Worm (Caenorhabditis elegans) whole organism, L4 larva: ENCODE measurements around the gene R11F4.2.
A peak's percentile ranks its signal among the peaks of the same experiment; 100 is the strongest.

Experiments
- F26F4.8 ChIP-seq: fragments of 200-800 bp; sonication (Bioruptor generic); conservative IDR thresholded peaks from 2 replicates; pipeline ENCODE4 v1.3.6; 2022; ENCODE audit warnings: missing genetic modification characterization, missing compliant biosample characterization
- F37D6.2 ChIP-seq: sonication (generic microtip); optimal IDR thresholded peaks from 2 replicates; lab custom pipeline; 2016; ENCODE audit warnings: mild to moderate bottlenecking, missing genetic modification characterization, missing compliant biosample characterization
- F49E8.2 ChIP-seq: sonication (generic microtip); optimal IDR thresholded peaks from 2 replicates; lab custom pipeline; 2016; ENCODE audit warnings: missing compliant biosample characterization, mild to moderate bottlenecking, missing genetic modification characterization, borderline replicate concordance
- T20F7.1 ChIP-seq: fragments of 200-800 bp; sonication (Bioruptor generic); optimal IDR thresholded peaks from 2 replicates; lab custom pipeline; 2018; ENCODE audit warnings: mild to moderate bottlenecking, missing genetic modification characterization, missing compliant biosample characterization
- T26A8.4 ChIP-seq: fragments of 200-800 bp; sonication (Bioruptor generic); IDR thresholded peaks from 2 replicates; pipeline ENCODE4 v1.3.6; 2022; ENCODE audit warnings: missing genetic modification characterization, missing compliant biosample characterization
- Y5F2A.4 ChIP-seq: fragments of 200-800 bp; sonication (Bioruptor generic); optimal IDR thresholded peaks from 2 replicates; lab custom pipeline; 2018; ENCODE audit warnings: mild to moderate bottlenecking, missing genetic modification characterization, missing compliant biosample characterization
- ceh-28 ChIP-seq: fragments of 150-350 bp; optimal IDR thresholded peaks from 2 replicates; lab custom pipeline; 2014; ENCODE audit warnings: missing biosample characterization, missing genetic modification reagents, missing genetic modification characterization
- ceh-32 ChIP-seq: sonication (generic microtip); optimal IDR thresholded peaks from 2 replicates; lab custom pipeline; 2016; ENCODE audit warnings: mild to moderate bottlenecking, missing genetic modification characterization, missing compliant biosample characterization; ENCODE audit not compliant: poor library complexity
- ceh-62 ChIP-seq: sonication (generic microtip); optimal IDR thresholded peaks from 2 replicates; lab custom pipeline; 2017; ENCODE audit warnings: missing biosample characterization, missing genetic modification characterization
- ceh-82 ChIP-seq: sonication (generic microtip); optimal IDR thresholded peaks from 2 replicates; lab custom pipeline; 2017; ENCODE audit warnings: missing biosample characterization, missing genetic modification characterization
- cey-2 ChIP-seq: sonication (generic microtip); optimal IDR thresholded peaks from 3 replicates; lab custom pipeline; 2017; ENCODE audit warnings: missing genetic modification characterization, mild to moderate bottlenecking, missing compliant biosample characterization, antibody characterized with exemption, borderline replicate concordance; ENCODE audit not compliant: insufficient read depth
- daf-19 ChIP-seq: fragments of 200-800 bp; sonication (Bioruptor generic); conservative IDR thresholded peaks from 2 replicates; pipeline ENCODE4 v1.3.6; 2022; ENCODE audit warnings: missing genetic modification characterization, missing compliant biosample characterization
- dmd-6 ChIP-seq: fragments of 200-800 bp; sonication (Bioruptor generic); IDR thresholded peaks from 2 replicates; pipeline ENCODE4 v1.3.6; 2022; ENCODE audit warnings: missing genetic modification reagents, missing genetic modification characterization, missing compliant biosample characterization
- dmd-8 ChIP-seq: fragments of 200-800 bp; sonication (Bioruptor generic); IDR thresholded peaks from 2 replicates; pipeline ENCODE4 v1.3.6; 2022; ENCODE audit warnings: missing genetic modification characterization, missing compliant biosample characterization
- dve-1 ChIP-seq: sonication (generic microtip); optimal IDR thresholded peaks from 2 replicates; lab custom pipeline; 2017; ENCODE audit warnings: antibody characterized with exemption, mild to moderate bottlenecking, missing genetic modification characterization, missing compliant biosample characterization; ENCODE audit not compliant: insufficient read depth
- egl-43 ChIP-seq: fragments of 200-800 bp; sonication (Bioruptor generic); IDR thresholded peaks from 2 replicates; pipeline ENCODE4 v1.3.6; 2022; ENCODE audit warnings: missing genetic modification reagents, missing genetic modification characterization, missing compliant biosample characterization
- gei-8 ChIP-seq: fragments of 200-800 bp; sonication (Bioruptor generic); optimal IDR thresholded peaks from 2 replicates; lab custom pipeline; 2018; ENCODE audit warnings: mild to moderate bottlenecking, missing genetic modification characterization, missing compliant biosample characterization
- hlh-30 ChIP-seq: sonication (generic microtip); optimal IDR thresholded peaks from 2 replicates; lab custom pipeline; 2017; ENCODE audit warnings: antibody characterized with exemption, mild to moderate bottlenecking, missing genetic modification characterization, missing compliant biosample characterization; ENCODE audit not compliant: insufficient read depth
- lin-1 ChIP-seq: fragments of 200-800 bp; sonication (Bioruptor generic); IDR thresholded peaks from 2 replicates; pipeline ENCODE4 v1.3.6; 2022; ENCODE audit warnings: missing genetic modification reagents, missing genetic modification characterization, missing compliant biosample characterization
- lin-15B ChIP-seq: fragments of 150-350 bp; sonication (generic microtip); optimal IDR thresholded peaks from 3 replicates; lab custom pipeline; 2014; ENCODE audit warnings: missing biosample characterization, missing genetic modification characterization
- lir-3 ChIP-seq: sonication (generic microtip); optimal IDR thresholded peaks from 2 replicates; lab custom pipeline; 2016; ENCODE audit warnings: mild to moderate bottlenecking, missing genetic modification characterization, missing compliant biosample characterization
- madf-9 ChIP-seq: fragments of 200-800 bp; sonication (Bioruptor generic); conservative IDR thresholded peaks from 2 replicates; pipeline ENCODE4 v1.3.6; 2022; ENCODE audit warnings: missing genetic modification reagents, missing genetic modification characterization, missing compliant biosample characterization
- mdt-29 ChIP-seq: fragments of 200-800 bp; sonication (Bioruptor generic); IDR thresholded peaks from 2 replicates; pipeline ENCODE4 v1.3.6; 2022; ENCODE audit warnings: missing genetic modification reagents, missing genetic modification characterization, missing compliant biosample characterization
- nhr-102 ChIP-seq: sonication (generic microtip); optimal IDR thresholded peaks from 2 replicates; lab custom pipeline; 2016; ENCODE audit warnings: mild to moderate bottlenecking, missing genetic modification characterization, moderate library complexity, missing compliant biosample characterization
- nhr-111 ChIP-seq: fragments of 200-800 bp; sonication (Bioruptor generic); optimal IDR thresholded peaks from 2 replicates; lab custom pipeline; 2018; ENCODE audit warnings: mild to moderate bottlenecking, missing genetic modification characterization, missing compliant biosample characterization
- nhr-42 ChIP-seq: fragments of 200-800 bp; sonication (Bioruptor generic); IDR thresholded peaks from 2 replicates; pipeline ENCODE4 v1.3.6; 2022; ENCODE audit warnings: missing genetic modification characterization, missing compliant biosample characterization
- nhr-76 ChIP-seq: fragments of 150-350 bp; optimal IDR thresholded peaks from 2 replicates; lab custom pipeline; 2014; ENCODE audit warnings: missing biosample characterization, missing genetic modification characterization
- rbr-2 ChIP-seq: sonication (generic microtip); optimal IDR thresholded peaks from 2 replicates; lab custom pipeline; 2016; ENCODE audit warnings: missing genotype, missing genetic modification characterization, missing compliant biosample characterization
- set-16 ChIP-seq: fragments of 200-800 bp; sonication (Bioruptor generic); IDR thresholded peaks from 2 replicates; pipeline ENCODE4 v1.3.6; 2022; ENCODE audit warnings: missing genetic modification reagents, missing genetic modification characterization, missing compliant biosample characterization
- spr-1 ChIP-seq: sonication (generic microtip); optimal IDR thresholded peaks from 2 replicates; lab custom pipeline; 2016; ENCODE audit warnings: mild to moderate bottlenecking, missing genetic modification characterization, missing compliant biosample characterization
- tag-97 ChIP-seq: fragments of 200-800 bp; sonication (Bioruptor generic); IDR thresholded peaks from 2 replicates; pipeline ENCODE4 v1.3.6; 2022; ENCODE audit warnings: missing genetic modification characterization, missing compliant biosample characterization
- unc-39 ChIP-seq: sonication (generic microtip); optimal IDR thresholded peaks from 2 replicates; lab custom pipeline; 2017; ENCODE audit warnings: missing biosample characterization, missing genetic modification characterization
- unc-62 ChIP-seq, 3 experiments: fragments of 150-350 bp in 1 of 3; sonication (generic microtip); optimal IDR thresholded peaks in 2 of 3; peaks in 1 of 3; 1 replicate in 1 of 3; 2 replicates in 2 of 3; lab custom pipeline; 2014 to 2017; ENCODE audit warnings: missing biosample characterization in 3 of 3, missing genetic modification characterization in 3 of 3, missing genetic modification reagents in 3 of 3, missing genotype in 1 of 3
- vab-7 ChIP-seq: fragments of 200-800 bp; sonication (Bioruptor generic); IDR thresholded peaks from 2 replicates; pipeline ENCODE4 v1.3.6; 2022; ENCODE audit warnings: missing genetic modification reagents, missing genetic modification characterization, missing compliant biosample characterization
- zag-1 ChIP-seq: fragments of 150-350 bp; optimal IDR thresholded peaks from 2 replicates; lab custom pipeline; 2014; ENCODE audit warnings: missing biosample characterization, missing genetic modification characterization
- zip-2 ChIP-seq: fragments of 150-350 bp; optimal IDR thresholded peaks from 2 replicates; lab custom pipeline; 2014; ENCODE audit warnings: missing biosample characterization, missing genetic modification characterization
- ztf-7 ChIP-seq: fragments of 150-350 bp; optimal IDR thresholded peaks from 2 replicates; lab custom pipeline; 2014; ENCODE audit warnings: missing biosample characterization, missing genetic modification characterization

R11F4.2 gene

DNA sequence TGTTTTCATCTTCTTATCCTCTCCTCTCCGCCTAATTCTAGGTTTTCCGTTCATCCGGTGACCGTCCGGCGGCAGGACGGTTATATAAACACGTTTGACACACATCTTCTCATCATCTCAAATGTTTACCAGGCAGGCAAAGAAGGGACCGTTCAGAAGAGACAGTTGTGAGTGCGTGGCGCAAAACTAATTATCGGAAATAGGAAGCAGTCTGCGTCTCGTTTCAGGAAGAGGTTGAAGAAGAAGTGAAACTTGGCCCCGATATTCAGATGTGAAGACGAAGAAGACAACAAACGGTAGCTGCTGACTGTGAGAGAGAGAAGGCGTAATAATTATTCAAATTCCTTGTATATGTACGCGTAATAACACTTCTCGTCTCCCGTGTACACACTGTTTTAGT lies 15.9 kb downstream of the R11F4.2 start:
- no peak for TF ChIP-seq F49E8.2
- TF ChIP-seq ceh-32 (tag; lab: Kevin White, UChicago) = no peak
- no peak for TF ChIP-seq nhr-102 (tag; lab: Kevin White, UChicago)
- TF ChIP-seq dmd-6 = no peak
- no peak for TF ChIP-seq vab-7 (GFP tag; lab: Robert Waterston, UW)
- no peak for TF ChIP-seq gei-8 (GFP tag; lab: Kevin White, UChicago)
- TF ChIP-seq nhr-42 (GFP tag; lab: Robert Waterston, UW) = no peak
- no peak for TF ChIP-seq rbr-2
- TF ChIP-seq daf-19 (GFP tag; lab: Robert Waterston, UW) = no peak

DNA sequence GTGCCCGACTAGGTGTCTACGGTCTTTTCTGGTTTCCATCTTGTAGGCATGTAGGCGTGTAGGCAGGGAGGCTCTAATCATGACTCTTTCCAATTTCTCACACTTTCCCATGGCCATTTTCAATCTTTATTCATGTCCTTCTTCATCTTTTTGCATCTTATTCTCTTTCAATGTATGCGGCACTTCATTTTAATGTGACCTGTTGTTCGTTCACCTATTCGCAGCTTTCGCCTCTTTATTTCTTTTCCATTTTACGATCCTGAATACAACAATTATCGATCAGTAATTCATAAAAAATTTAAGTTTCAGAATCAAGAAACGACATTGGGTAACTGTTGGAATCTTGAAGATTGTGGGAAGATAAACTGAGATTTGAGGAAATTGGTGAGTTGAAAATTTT lies 17.6 kb downstream of the R11F4.2 start, which contains the start of gene rhgf-2:
TSS of gene rhgf-2 (plus strand) at position 301 of the 400 bp plus-strand sequence.
- TF ChIP-seq zag-1 (tag; lab: Kevin White, UChicago) (no peak), lin-15B (no peak), egl-43 (no peak), Y5F2A.4 (GFP tag; lab: Kevin White, UChicago) (no peak), ceh-82 (tag; lab: Kevin White, UChicago) (no peak), daf-19 (GFP tag; lab: Robert Waterston, UW) (no peak), ztf-7 (tag; lab: Kevin White, UChicago) (no peak), cey-2 (tag; lab: Kevin White, UChicago) (no peak), mdt-29 (GFP tag; lab: Robert Waterston, UW) (no peak), nhr-76 (tag; lab: Kevin White, UChicago) (no peak), lir-3 (no peak), zip-2 (no peak), dve-1 (tag; lab: Kevin White, UChicago) (no peak), dmd-8 (GFP tag; lab: Robert Waterston, UW) (no peak)

DNA sequence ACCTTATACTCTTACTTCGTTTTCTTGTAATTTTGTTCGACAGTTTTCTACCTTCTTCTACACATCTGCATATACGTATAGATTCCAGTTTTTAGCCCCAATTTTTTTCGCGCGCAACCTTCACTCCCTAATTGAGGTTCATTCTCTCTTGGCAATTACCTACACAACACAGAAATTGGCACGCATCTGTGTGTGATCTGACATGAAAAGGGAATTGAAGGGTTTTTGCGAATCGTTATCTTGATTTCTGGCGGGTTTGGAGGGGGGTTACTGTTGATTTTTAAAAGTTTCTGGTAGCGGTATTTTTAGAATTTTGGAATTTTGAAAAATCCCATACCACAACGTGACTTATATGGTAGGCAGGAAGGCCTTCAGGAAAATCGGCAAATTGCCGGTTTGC lies 19.9 kb downstream of the R11F4.2 start:
- no peak for TF ChIP-seq ceh-32 (tag; lab: Kevin White, UChicago)
- TF ChIP-seq lin-1 (GFP tag; lab: Robert Waterston, UW) = no peak
- TF ChIP-seq F37D6.2 (tag; lab: Kevin White, UChicago) = no peak
- no peak for TF ChIP-seq unc-39 (tag; lab: Kevin White, UChicago)
- no peak for TF ChIP-seq gei-8 (GFP tag; lab: Kevin White, UChicago)
- no peak for TF ChIP-seq T20F7.1 (GFP tag; lab: Kevin White, UChicago)
- no peak for TF ChIP-seq F26F4.8 (GFP tag; lab: Robert Waterston, UW)
- TF ChIP-seq ceh-28 (tag; lab: Kevin White, UChicago) = no peak
- TF ChIP-seq tag-97 (GFP tag; lab: Robert Waterston, UW) = no peak
- no peak for TF ChIP-seq unc-62 (GFP tag; optimal IDR thresholded peaks at IDR 0.05 in 1 of 2; lab: Kevin White, UChicago)
- TF ChIP-seq unc-62 (tag; optimal IDR thresholded peaks at IDR 0.05; lab: Kevin White, UChicago) = no peak
- no peak for TF ChIP-seq dmd-8 (GFP tag; lab: Robert Waterston, UW)
- TF ChIP-seq T26A8.4 (GFP tag; lab: Robert Waterston, UW) = no peak
- no peak for TF ChIP-seq ceh-62 (tag; lab: Kevin White, UChicago)
- TF ChIP-seq madf-9 (GFP tag; lab: Robert Waterston, UW) = no peak
- TF ChIP-seq spr-1 = no peak
- no peak for TF ChIP-seq nhr-42 (GFP tag; lab: Robert Waterston, UW)
- no peak for TF ChIP-seq nhr-111 (GFP tag; lab: Kevin White, UChicago)
- TF ChIP-seq, all 104 proteins: peak for 0

DNA sequence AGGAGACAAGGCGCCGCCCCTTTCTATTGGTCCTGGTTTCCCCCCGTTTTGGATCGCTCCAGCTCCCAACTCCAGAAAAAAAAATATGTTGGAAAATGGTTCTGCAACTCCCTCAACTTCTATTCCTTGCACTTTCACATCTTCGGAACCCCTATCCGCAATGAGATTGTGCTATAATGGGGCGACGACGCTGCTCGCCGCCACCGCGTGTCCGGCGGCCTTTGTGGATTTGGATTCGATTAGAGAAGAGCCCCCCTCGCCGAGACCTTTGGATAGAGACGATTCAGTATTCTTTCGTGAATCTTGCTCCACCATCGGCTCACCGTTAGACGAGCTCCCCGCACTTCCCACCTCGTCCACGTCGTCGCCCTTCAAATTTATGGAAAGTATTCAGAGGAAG lies 24.3 kb downstream of the R11F4.2 start:
- TF ChIP-seq set-16 (GFP tag; lab: Robert Waterston, UW) = peak; percentile 64
- TF ChIP-seq hlh-30 = no peak
